Comparison of ENCODE assay signal across 2 fruit fly cellular contexts in the genomic region with DNA sequence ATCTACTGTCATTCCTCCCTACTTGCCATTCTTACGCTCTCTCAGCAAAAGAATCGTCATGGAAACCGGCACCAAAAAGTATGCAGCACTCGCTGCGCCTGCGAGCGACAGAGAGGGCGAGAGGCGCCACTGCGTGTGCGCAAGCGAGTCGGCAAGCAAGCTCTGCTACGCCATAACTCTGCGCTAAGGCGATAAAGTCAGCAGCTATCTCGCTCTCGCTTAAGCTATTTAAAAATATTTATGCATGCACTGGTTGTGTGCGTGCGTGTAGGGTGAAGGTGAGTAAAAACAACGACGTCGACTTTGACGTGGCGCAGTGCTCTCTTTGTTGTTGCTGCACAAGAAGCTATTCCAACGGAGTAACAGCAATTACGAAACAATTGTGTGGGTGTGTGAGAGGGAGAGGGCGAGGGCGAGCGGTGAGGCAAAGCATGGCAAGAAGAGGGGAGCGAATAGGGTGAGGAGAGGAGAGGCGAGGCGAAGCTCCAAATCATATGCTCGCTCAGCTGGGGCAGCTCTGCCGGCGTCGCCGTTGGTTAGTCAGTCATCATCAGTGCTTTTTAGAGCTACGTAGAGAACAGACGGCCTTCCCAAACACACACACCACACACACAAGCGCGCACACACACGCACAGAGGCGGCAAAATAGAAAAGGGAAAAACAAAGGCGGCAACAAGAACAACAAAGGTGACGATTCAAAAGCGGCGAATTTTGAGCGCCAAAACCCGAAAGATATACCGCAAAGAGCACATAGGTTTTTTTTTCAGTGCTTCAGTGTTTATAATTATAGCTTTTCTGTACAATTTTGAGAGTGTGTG.
TF ChIP-seq lines count a peak whose summit lies in the region.

TSS of gene CrebB (plus strand) at position 325 of the 818 bp plus-strand sequence.

TF ChIP-seq in whole organism, embryonic, 481 proteins besides CTCF, POLR2A, EP300 and RAD21 (continued from another document and continues in another):
- TF ChIP-seq CG34422 (GFP tag; IDR thresholded peaks at IDR 0.05; lab: Robert Waterston, UW) (peak; percentile 65; the same call in 2 of the 3 replicates), CG13894 (tag; optimal IDR thresholded peaks at IDR 0.05; lab: Kevin White, UChicago) (peak; percentile 13), Dad (GFP tag; optimal IDR thresholded peaks at IDR 0.05; lab: Kevin White, UChicago) (peak; percentile 2), CG6791 (GFP tag; IDR thresholded peaks at IDR 0.05; lab: Robert Waterston, UW; ENCODE audit: partially characterized antibody) (0 out of 3 replicates have a peak, but pooled peaks have one; percentile 26), Chrac-16 (GFP tag; optimal IDR thresholded peaks at IDR 0.05; lab: Kevin White, UChicago) (peak; percentile 1), unpg (GFP tag; optimal IDR thresholded peaks at IDR 0.05; lab: Kevin White, UChicago) (peak; percentile 5), bbx (GFP tag; IDR thresholded peaks at IDR 0.05; lab: Robert Waterston, UW; ENCODE audit: partially characterized antibody) (0 out of 2 replicates have a peak, but pooled peaks have one; percentile 48), CG4854 (GFP tag; optimal IDR thresholded peaks at IDR 0.05; lab: Kevin White, UChicago) (peak; percentile 15), CG32772 (GFP tag; IDR thresholded peaks at IDR 0.05; lab: Robert Waterston, UW) (0 out of 2 replicates have a peak, but pooled peaks have one; percentile 22), Nf-YB (GFP tag; optimal IDR thresholded peaks at IDR 0.05; lab: Kevin White, UChicago) (peak; percentile 24), CG8281 (tag; optimal IDR thresholded peaks at IDR 0.05; lab: Kevin White, UChicago) (no peak), Deaf1 (tag; optimal IDR thresholded peaks at IDR 0.05; lab: Kevin White, UChicago) (peak; percentile 47), Xrp1 (GFP tag; IDR thresholded peaks at IDR 0.05; lab: Robert Waterston, UW) (peak; percentile 31; the same call in 1 of the 2 replicates), CG3726 (GFP tag; IDR thresholded peaks at IDR 0.05; lab: Robert Waterston, UW) (0 out of 3 replicates have a peak, but pooled peaks have one; percentile 9), CG13624 (GFP tag; optimal IDR thresholded peaks at IDR 0.05; lab: Kevin White, UChicago) (peak; percentile 89), nmo (GFP tag; optimal IDR thresholded peaks at IDR 0.05; lab: Kevin White, UChicago) (peak; percentile 7), pnt (GFP tag; optimal IDR thresholded peaks at IDR 0.05; lab: Kevin White, UChicago) (peak; percentile 23), lola (GFP tag; optimal IDR thresholded peaks at IDR 0.05; lab: Kevin White, UChicago) (peak in 1 of 3 experiments; percentile 35), Abd-B (GFP tag; optimal IDR thresholded peaks at IDR 0.05; lab: Kevin White, UChicago) (peak; percentile 78), vfl (GFP tag; optimal IDR thresholded peaks at IDR 0.05; lab: Kevin White, UChicago) (peak; percentile 30), NfI (GFP tag; optimal IDR thresholded peaks at IDR 0.05; lab: Kevin White, UChicago) (peak; percentile 18), HLH4C (GFP tag; IDR thresholded peaks at IDR 0.05; lab: Robert Waterston, UW; ENCODE audit: partially characterized antibody) (0 out of 3 replicates have a peak, but pooled peaks have one; percentile 40), D19A (tag; optimal IDR thresholded peaks at IDR 0.05; lab: Kevin White, UChicago) (no peak), dan (GFP tag; IDR thresholded peaks at IDR 0.05; lab: Robert Waterston, UW) (no peak), CG4360 (GFP tag; IDR thresholded peaks at IDR 0.05; lab: Robert Waterston, UW) (peak; percentile 26; the same call in 1 of the 2 replicates), tgo (GFP tag; IDR thresholded peaks at IDR 0.05; lab: Robert Waterston, UW) (peak; percentile 22; the same call in 1 of the 3 replicates), CG18599 (GFP tag; optimal IDR thresholded peaks at IDR 0.05; lab: Kevin White, UChicago) (peak; percentile 63), vvl (GFP tag; IDR thresholded peaks at IDR 0.05; lab: Robert Waterston, UW) (peak; percentile 88), bcd (GFP tag; optimal IDR thresholded peaks at IDR 0.05; lab: Kevin White, UChicago) (no peak), CG6175 (GFP tag; IDR thresholded peaks at IDR 0.05; lab: Robert Waterston, UW) (peak; percentile 22; the same call in 1 of the 3 replicates), MTF-1 (GFP tag; optimal IDR thresholded peaks at IDR 0.05; lab: Kevin White, UChicago; ENCODE audit: borderline replicate concordance) (peak; percentile 36), CG2120 (GFP tag; optimal IDR thresholded peaks at IDR 0.05; lab: Kevin White, UChicago) (peak; percentile 26), cad (GFP tag; optimal IDR thresholded peaks at IDR 0.05; lab: Kevin White, UChicago) (no peak), E2f2 (GFP tag; IDR thresholded peaks at IDR 0.05; lab: Robert Waterston, UW) (peak; percentile 34; the same call in 1 of the 2 replicates), CG15514 (GFP tag; optimal IDR thresholded peaks at IDR 0.05; lab: Kevin White, UChicago) (peak; percentile 0), lilli (GFP tag; optimal IDR thresholded peaks at IDR 0.05; lab: Kevin White, UChicago) (peak; percentile 34), Trl (optimal IDR thresholded peaks at IDR 0.05; lab: Kevin White, UChicago) (peak; percentile 51 to 80), Trl (GFP tag; optimal IDR thresholded peaks at IDR 0.05; lab: Kevin White, UChicago) (peak; percentile 7), jumu (GFP tag; optimal IDR thresholded peaks at IDR 0.05; lab: Kevin White, UChicago) (peak; percentile 11), corto (GFP tag; optimal IDR thresholded peaks at IDR 0.05; lab: Kevin White, UChicago) (peak; percentile 25), Max (GFP tag; optimal IDR thresholded peaks at IDR 0.05; lab: Kevin White, UChicago) (no peak), sr (GFP tag; IDR thresholded peaks at IDR 0.05; lab: Robert Waterston, UW) (peak; percentile 99), Nf-YC (tag; optimal IDR thresholded peaks at IDR 0.05; lab: Kevin White, UChicago) (peak; percentile 81), inv (GFP tag; IDR thresholded peaks at IDR 0.05; lab: Robert Waterston, UW; ENCODE audit: partially characterized antibody) (0 out of 2 replicates have a peak, but pooled peaks have one; percentile 28), pzg (GFP tag; optimal IDR thresholded peaks at IDR 0.05; lab: Kevin White, UChicago) (peak; percentile 5), CG14667 (GFP tag; IDR thresholded peaks at IDR 0.05; lab: Robert Waterston, UW) (no peak), CG9609 (GFP tag; optimal IDR thresholded peaks at IDR 0.05; lab: Kevin White, UChicago) (peak; percentile 43), CG14441 (GFP tag; IDR thresholded peaks at IDR 0.05; lab: Robert Waterston, UW) (peak; percentile 60), so (GFP tag; IDR thresholded peaks at IDR 0.05; lab: Robert Waterston, UW) (peak; percentile 32; the same call in 1 of the 3 replicates), nom (GFP tag; optimal IDR thresholded peaks at IDR 0.05; lab: Kevin White, UChicago) (peak; percentile 54), Drgx (GFP tag; IDR thresholded peaks at IDR 0.05; lab: Robert Waterston, UW) (peak; percentile 57; the same call in 1 of the 2 replicates), Tbp (GFP tag; optimal IDR thresholded peaks at IDR 0.05; lab: Kevin White, UChicago) (no peak), usp (GFP tag; optimal IDR thresholded peaks at IDR 0.05; lab: Kevin White, UChicago) (no peak), Adf1 (GFP tag; IDR thresholded peaks at IDR 0.05; lab: Robert Waterston, UW) (peak; percentile 98), bsh (GFP tag; optimal IDR thresholded peaks at IDR 0.05; lab: Kevin White, UChicago) (peak; percentile 5 to 25), Med (GFP tag; lab: Kevin White, UChicago) (peak; percentile 91)

TF ChIP-seq in whole organism, prepupa, 60 proteins besides CTCF, POLR2A, EP300 and RAD21 (continued from another document):
- TF ChIP-seq Hr4 (GFP tag; optimal IDR thresholded peaks at IDR 0.05; lab: Kevin White, UChicago) (no peak), acj6 (GFP tag; optimal IDR thresholded peaks at IDR 0.05; lab: Kevin White, UChicago) (peak; percentile 17), fkh (GFP tag; optimal IDR thresholded peaks at IDR 0.05; lab: Kevin White, UChicago) (peak; percentile 85), cyc (GFP tag; optimal IDR thresholded peaks at IDR 0.05; lab: Kevin White, UChicago) (no peak), esn (GFP tag; optimal IDR thresholded peaks at IDR 0.05; lab: Kevin White, UChicago) (no peak), CG11762 (GFP tag; optimal IDR thresholded peaks at IDR 0.05; lab: Kevin White, UChicago; ENCODE audit: insufficient read depth) (no peak), Eip75B (GFP tag; optimal IDR thresholded peaks at IDR 0.05; lab: Kevin White, UChicago) (peak; percentile 40), CG9139 (GFP tag; optimal IDR thresholded peaks at IDR 0.05; lab: Kevin White, UChicago) (peak; percentile 29), dsx (GFP tag; optimal IDR thresholded peaks at IDR 0.05; lab: Kevin White, UChicago; ENCODE audit: poor library complexity, severe bottlenecking) (peak; percentile 41), CG7368 (GFP tag; optimal IDR thresholded peaks at IDR 0.05; lab: Kevin White, UChicago) (no peak), Sox15 (GFP tag; optimal IDR thresholded peaks at IDR 0.05; lab: Kevin White, UChicago) (no peak), Lpt (GFP tag; optimal IDR thresholded peaks at IDR 0.05; lab: Kevin White, UChicago) (peak; percentile 51)
